Fruit fly (Drosophila melanogaster) whole organism, pupa: ENCODE results near the gene CG6770.

Source experiments
- CG10348 ChIP-seq: fragments of 200-800 bp; sonication (Bioruptor generic); IDR thresholded peaks from 2 replicates; pipeline ENCODE4 v1.3.6; 2022; ENCODE audit warnings: missing biosample characterization, missing genetic modification characterization
- CG14655 ChIP-seq: fragments of 200-800 bp; sonication (Bioruptor generic); optimal IDR thresholded peaks from 3 replicates; lab custom pipeline; 2017; ENCODE audit warnings: mild to moderate bottlenecking, missing biosample characterization, missing genetic modification reagents, missing genetic modification characterization
- CG15710 ChIP-seq: fragments of 200-800 bp; sonication (Bioruptor generic); optimal IDR thresholded peaks from 2 replicates; lab custom pipeline; 2018; ENCODE audit warnings: missing biosample characterization, mild to moderate bottlenecking, missing genetic modification characterization, moderate library complexity
- CG34367 ChIP-seq: fragments of 200-800 bp; sonication (Bioruptor generic); optimal IDR thresholded peaks from 2 replicates; lab custom pipeline; 2018; ENCODE audit warnings: missing biosample characterization, mild to moderate bottlenecking, missing genetic modification characterization
- CG4496 ChIP-seq: fragments of 200-800 bp; sonication (Bioruptor generic); IDR thresholded peaks from 3 replicates; pipeline ENCODE4 v1.3.6; 2022; ENCODE audit warnings: missing biosample characterization, missing genetic modification characterization
- CG8301 ChIP-seq: fragments of 200-800 bp; sonication (Bioruptor generic); optimal IDR thresholded peaks from 2 replicates; lab custom pipeline; 2018; ENCODE audit warnings: missing biosample characterization, mild to moderate bottlenecking, missing genetic modification characterization
- D1 ChIP-seq: fragments of 200-800 bp; sonication (Bioruptor generic); optimal IDR thresholded peaks from 2 replicates; lab custom pipeline; 2018; ENCODE audit warnings: missing biosample characterization, mild to moderate bottlenecking, missing genetic modification characterization, moderate library complexity
- EcR ChIP-seq: fragments of 200-800 bp; sonication (Bioruptor generic); optimal IDR thresholded peaks from 3 replicates; lab custom pipeline; 2019; ENCODE audit warnings: missing biosample characterization, missing genetic modification characterization, mild to moderate bottlenecking, moderate library complexity, missing genetic modification reagents
- Snoo ChIP-seq: fragments of 200-800 bp; sonication (Bioruptor generic); optimal IDR thresholded peaks from 3 replicates; lab custom pipeline; 2017; ENCODE audit warnings: missing biosample characterization, mild to moderate bottlenecking, missing genetic modification characterization, inconsistent platforms

- TF ChIP-seq CG15710 (tag; lab: Kevin White, UChicago) (peak; percentile 30), EcR (GFP tag; lab: Kevin White, UChicago) (peak; percentile 100), CG34367 (tag; lab: Kevin White, UChicago) (peak; percentile 29), D1 (tag; lab: Kevin White, UChicago) (no peak), CG4496 (GFP tag; lab: Robert Waterston, UW) (peak; percentile 68), CG14655 (no peak), Snoo (tag; lab: Kevin White, UChicago) (peak; percentile 62), CG8301 (tag; lab: Kevin White, UChicago) (peak; percentile 33), CG10348 (GFP tag; lab: Robert Waterston, UW) (no peak)
Measured at dm6 chr2L:12013741-12014393, 32.1 kb downstream of the CG6770 start.
